Fruit fly (Drosophila melanogaster): ENCODE data around the gene Toll-9.

Gene Toll-9

dm6 chr3L:20347762-20348580, 18.6 kb downstream of the Toll-9 start, which contains the start of the genes Rbbp5 and eRF1 (continued):
- TF ChIP-seq jumu (GFP tag; optimal IDR thresholded peaks at IDR 0.05): peak; percentile 33
- TF ChIP-seq corto (GFP tag; optimal IDR thresholded peaks at IDR 0.05): peak; percentile 53
- no peak for TF ChIP-seq sens-2 (GFP tag; IDR thresholded peaks at IDR 0.05)
- peak; percentile 26 for TF ChIP-seq CG6254 (GFP tag; optimal IDR thresholded peaks at IDR 0.05)
- no peak; the same call in 1 of the 2 replicates for TF ChIP-seq ttk (GFP tag; IDR thresholded peaks at IDR 0.05)
- TF ChIP-seq Ets65A (GFP tag): peak; percentile 96
- TF ChIP-seq unpg (GFP tag; optimal IDR thresholded peaks at IDR 0.05): peak; percentile 73
- peak; percentile 47 for TF ChIP-seq wor (GFP tag; IDR thresholded peaks at IDR 0.05)
- peak; percentile 32 for TF ChIP-seq psq (GFP tag; optimal IDR thresholded peaks at IDR 0.05)
- peak; percentile 74 for TF ChIP-seq slou (GFP tag; optimal IDR thresholded peaks at IDR 0.05)
- TF ChIP-seq HLHmδ (GFP tag; optimal IDR thresholded peaks at IDR 0.05): no peak
- TF ChIP-seq zen2 (GFP tag; IDR thresholded peaks at IDR 0.05; ENCODE audit: partially characterized antibody): peak; percentile 80
- no peak for TF ChIP-seq Mrtf (GFP tag; IDR thresholded peaks at IDR 0.05)
- peak; percentile 69 for TF ChIP-seq CG10147 (GFP tag; optimal IDR thresholded peaks at IDR 0.05)
- peak; percentile 16 for TF ChIP-seq ERR (GFP tag; optimal IDR thresholded peaks at IDR 0.05)
- TF ChIP-seq caup (GFP tag; optimal IDR thresholded peaks at IDR 0.05; ENCODE audit: severe bottlenecking): peak; percentile 66
- peak; percentile 32 for TF ChIP-seq CG16863 (GFP tag; optimal IDR thresholded peaks at IDR 0.05)
- no peak for TF ChIP-seq Nf-YA (GFP tag; IDR thresholded peaks at IDR 0.05)
- TF ChIP-seq Bdp1 (GFP tag; optimal IDR thresholded peaks at IDR 0.05): peak; percentile 49
- peak; percentile 94 for TF ChIP-seq CG16813 (GFP tag; IDR thresholded peaks at IDR 0.05; ENCODE audit: partially characterized antibody)
- TF ChIP-seq Abd-B (GFP tag; optimal IDR thresholded peaks at IDR 0.05): peak; percentile 72
- peak; percentile 75 for TF ChIP-seq tna (GFP tag; IDR thresholded peaks at IDR 0.05; ENCODE audit: partially characterized antibody)
- peak; percentile 28 for TF ChIP-seq nom (GFP tag; optimal IDR thresholded peaks at IDR 0.05)
- peak; percentile 81 for TF ChIP-seq ato (GFP tag; IDR thresholded peaks at IDR 0.05; ENCODE audit: partially characterized antibody)
- TF ChIP-seq zen (tag; optimal IDR thresholded peaks at IDR 0.05): peak; percentile 79
- TF ChIP-seq CG12744 (GFP tag; optimal IDR thresholded peaks at IDR 0.05): no peak
- TF ChIP-seq CG7372 (GFP tag; IDR thresholded peaks at IDR 0.05): peak; percentile 82
- TF ChIP-seq ems (GFP tag; optimal IDR thresholded peaks at IDR 0.05): peak; percentile 58
- TF ChIP-seq slbo (GFP tag; IDR thresholded peaks at IDR 0.05): no peak; the same call in 1 of the 2 replicates
- peak; percentile 74 for TF ChIP-seq CG30020 (tag; optimal IDR thresholded peaks at IDR 0.05)
- peak; percentile 96 for TF ChIP-seq amos (GFP tag; IDR thresholded peaks at IDR 0.05; ENCODE audit: partially characterized antibody)
- TF ChIP-seq CG11085 (GFP tag; IDR thresholded peaks at IDR 0.05): no peak; the same call in 1 of the 2 replicates
- peak; percentile 74 for TF ChIP-seq lab (GFP tag; optimal IDR thresholded peaks at IDR 0.05)
- peak; percentile 62 for TF ChIP-seq CG1647 (GFP tag; optimal IDR thresholded peaks at IDR 0.05)
- TF ChIP-seq Optix (GFP tag; IDR thresholded peaks at IDR 0.05): peak; percentile 66; the same call in 2 of the 3 replicates
- TF ChIP-seq CG3995 (GFP tag; optimal IDR thresholded peaks at IDR 0.05): peak; percentile 25
- peak; percentile 68 for TF ChIP-seq CG10543 (GFP tag; optimal IDR thresholded peaks at IDR 0.05)
- peak; percentile 39 to 68 for TF ChIP-seq Hr51 (GFP tag; optimal IDR thresholded peaks at IDR 0.05)
- peak; percentile 79 for TF ChIP-seq CG17829 (tag; optimal IDR thresholded peaks at IDR 0.05)
- peak; percentile 66 for TF ChIP-seq Six4 (GFP tag; optimal IDR thresholded peaks at IDR 0.05)
- TF ChIP-seq grau (tag; optimal IDR thresholded peaks at IDR 0.05): peak; percentile 81
- peak; percentile 80 for TF ChIP-seq zfh2 (GFP tag; optimal IDR thresholded peaks at IDR 0.05)
- peak; percentile 38 for TF ChIP-seq gcm2 (GFP tag; optimal IDR thresholded peaks at IDR 0.05)
- TF ChIP-seq Doc3 (GFP tag; IDR thresholded peaks at IDR 0.05; ENCODE audit: partially characterized antibody): peak; percentile 74
- peak; percentile 85 for TF ChIP-seq zfh1 (GFP tag; IDR thresholded peaks at IDR 0.05)
- peak; percentile 59 for TF ChIP-seq twi (tag; optimal IDR thresholded peaks at IDR 0.05)
- peak; percentile 5 for TF ChIP-seq luna (GFP tag; optimal IDR thresholded peaks at IDR 0.05)
- TF ChIP-seq B-H1 (GFP tag; IDR thresholded peaks at IDR 0.05): peak; percentile 63; the same call in 2 of the 3 replicates

Data from whole organism, embryonic.